Worm (Caenorhabditis elegans) whole organism, midembryonic: ENCODE measurements around the gene F38B6.6.

ENCODE experiments used
- T22C8.4 ChIP-seq: fragments of 200-800 bp; sonication (Bioruptor generic); IDR thresholded peaks from 2 replicates; pipeline ENCODE4 v1.3.6; 2022; ENCODE audit warnings: missing genetic modification characterization, missing compliant biosample characterization
- cog-1 ChIP-seq: sonication (generic microtip); optimal IDR thresholded peaks from 2 replicates; lab custom pipeline; 2016; ENCODE audit warnings: missing genetic modification characterization, missing compliant biosample characterization
- flt-1 ChIP-seq: fragments of 200-800 bp; sonication (Bioruptor generic); IDR thresholded peaks from 2 replicates; pipeline ENCODE4 v1.3.6; 2022; ENCODE audit warnings: missing genetic modification characterization, missing compliant biosample characterization
- ref-1 ChIP-seq: fragments of 200-800 bp; sonication (Bioruptor generic); conservative IDR thresholded peaks from 2 replicates; pipeline ENCODE4 v1.3.6; 2022; ENCODE audit warnings: missing genetic modification reagents, missing genetic modification characterization, missing compliant biosample characterization

ce11 chrX:6739034-6740008 lies 49.4 kb upstream of the F38B6.6 start:
- no peak for TF ChIP-seq flt-1
- TF ChIP-seq ref-1 (GFP tag; lab: Robert Waterston, UW), result no peak
- TF ChIP-seq T22C8.4, result no peak
- no peak for TF ChIP-seq cog-1
